Fruit fly (Drosophila melanogaster): ENCODE data around the gene CG6790.

dm6 chr3R:11578645-11579044, at the start of gene CG6790, which contains the start of gene CG5342:
- TF ChIP-seq Mio (GFP tag; optimal IDR thresholded peaks at IDR 0.05) (no peak), psq (GFP tag; optimal IDR thresholded peaks at IDR 0.05) (no peak), h (GFP tag; optimal IDR thresholded peaks at IDR 0.05) (no peak), Dfd (GFP tag; optimal IDR thresholded peaks at IDR 0.05) (no peak), brk (GFP tag; optimal IDR thresholded peaks at IDR 0.05) (no peak), fru (GFP tag; optimal IDR thresholded peaks at IDR 0.05) (no peak)

All from whole organism, wandering third instar larva.